3 worm cellular contexts compared by ENCODE assay signal in genomic region chrV:10675978-10676377, ce11.
A peak's percentile ranks its signal among the peaks of the same experiment; 100 is the strongest.
TF ChIP-seq lines count a peak whose summit lies in the region.

No protein-coding gene starts in this region.

TF ChIP-seq in whole organism, L1 larva, 84 proteins besides CTCF, POLR2A, EP300 and RAD21:
- TF ChIP-seq zip-4 (GFP tag; optimal IDR thresholded peaks at IDR 0.05; lab: Kevin White, UChicago) (no peak), blmp-1 (tag; optimal IDR thresholded peaks at IDR 0.05; lab: Kevin White, UChicago) (no peak), nhr-71 (tag; optimal IDR thresholded peaks at IDR 0.05; lab: Kevin White, UChicago) (peak; percentile 15), lin-14 (GFP tag; optimal IDR thresholded peaks at IDR 0.05; lab: Kevin White, UChicago) (peak; percentile 29), swsn-7 (tag; optimal IDR thresholded peaks at IDR 0.05; lab: Kevin White, UChicago) (no peak), dsc-1 (tag; optimal IDR thresholded peaks at IDR 0.05; lab: Kevin White, UChicago) (peak; percentile 4)

TF ChIP-seq in whole organism, late embryonic, 69 proteins besides CTCF, POLR2A, EP300 and RAD21:
- TF ChIP-seq nhr-11 (tag; optimal IDR thresholded peaks at IDR 0.05; lab: Kevin White, UChicago) (no peak), ama-1 (optimal IDR thresholded peaks at IDR 0.05; lab: Kevin White, UChicago) (no peak), unc-42 (tag; optimal IDR thresholded peaks at IDR 0.05; lab: Kevin White, UChicago) (peak; percentile 73)
TF ChIP-seq in whole organism, late embryonic: peak in this region for 1.

TF ChIP-seq in whole organism, mixed stage, embryonic, 35 proteins besides CTCF, POLR2A, EP300 and RAD21:
- TF ChIP-seq mab-5 (tag; optimal IDR thresholded peaks at IDR 0.05; lab: Kevin White, UChicago) (no peak), drap-1 (GFP tag; optimal IDR thresholded peaks at IDR 0.05; lab: Kevin White, UChicago) (no peak), ces-1 (GFP tag; optimal IDR thresholded peaks at IDR 0.05; lab: Kevin White, UChicago) (peak; percentile 81)
TF ChIP-seq in whole organism, mixed stage, embryonic: peak in this region for 1.
